Fruit fly (Drosophila melanogaster): ENCODE results near the gene CG32532.

- TF ChIP-seq h (optimal IDR thresholded peaks at IDR 0.05): no peak
- TF ChIP-seq Sin3A (optimal IDR thresholded peaks at IDR 0.05): no peak
- no peak for TF ChIP-seq ttk (optimal IDR thresholded peaks at IDR 0.05)
Measured at dm6 chrX:19505334-19506185, 41.7 kb downstream of the CG32532 start.
